Fruit fly (Drosophila melanogaster): ENCODE data around the gene CG34049.
A peak's percentile ranks its signal among the peaks of the same experiment; 100 is the strongest.

The CG34049 gene

dm6 chr2L:2216065-2216464, 49.1 kb downstream of the CG34049 start, which contains the start of gene daed:
Gene daed, minus strand, starts transcription at chr2L:2216311.
- peak; percentile 18 for TF ChIP-seq esn (GFP tag; optimal IDR thresholded peaks at IDR 0.05)
- TF ChIP-seq CG34406 (GFP tag; optimal IDR thresholded peaks at IDR 0.05), result no peak

All from whole organism, prepupa.